Fruit fly (Drosophila melanogaster) whole organism, embryonic: ENCODE measurements around the gene CG13364.

Experiments
- CG10431 ChIP-seq: fragments of 200-800 bp; sonication (Bioruptor generic); optimal IDR thresholded peaks from 3 replicates; lab custom pipeline; 2018; ENCODE audit warnings: missing biosample characterization, mild to moderate bottlenecking, missing genetic modification characterization
- CG10543 ChIP-seq: fragments of 200-800 bp; sonication (Bioruptor generic); optimal IDR thresholded peaks from 3 replicates; lab custom pipeline; 2017; ENCODE audit warnings: missing biosample characterization, mild to moderate bottlenecking, missing genetic modification characterization, moderate library complexity
- CG10979 ChIP-seq: fragments of 200-800 bp; sonication (Bioruptor generic); optimal IDR thresholded peaks from 2 replicates; lab custom pipeline; 2018; ENCODE audit warnings: missing biosample characterization, mild to moderate bottlenecking, missing genetic modification characterization, moderate library complexity
- CG11085 ChIP-seq: fragments of 200-800 bp; sonication (Bioruptor generic); IDR thresholded peaks from 2 replicates; pipeline ENCODE4 v1.3.6; 2022; ENCODE audit warnings: missing biosample characterization, missing genetic modification characterization
- CG11696 ChIP-seq: fragments of 200-800 bp; sonication (Bioruptor generic); IDR thresholded peaks from 2 replicates; pipeline ENCODE4 v1.3.6; 2022; ENCODE audit warnings: missing biosample characterization, missing genetic modification characterization
- CG12071 ChIP-seq: fragments of 200-800 bp; sonication (Bioruptor generic); optimal IDR thresholded peaks from 3 replicates; lab custom pipeline; 2018; ENCODE audit warnings: missing biosample characterization, mild to moderate bottlenecking, missing genetic modification characterization
- CG17385 ChIP-seq: fragments of 200-800 bp; sonication (Bioruptor generic); optimal IDR thresholded peaks from 3 replicates; lab custom pipeline; 2018; ENCODE audit warnings: missing biosample characterization, mild to moderate bottlenecking, missing genetic modification characterization
- CG17829 ChIP-seq: fragments of 200-800 bp; optimal IDR thresholded peaks from 2 replicates; lab custom pipeline; 2019; ENCODE audit warnings: missing biosample characterization, mild to moderate bottlenecking, missing genetic modification characterization, moderate library complexity
- CG2712 ChIP-seq: fragments of 200-800 bp; optimal IDR thresholded peaks from 3 replicates; lab custom pipeline; 2019; ENCODE audit warnings: missing biosample characterization, mild to moderate bottlenecking, missing genetic modification characterization, moderate library complexity
- CG3847 ChIP-seq: fragments of 200-800 bp; sonication (Bioruptor generic); IDR thresholded peaks from 2 replicates; pipeline ENCODE4 v1.3.6; 2022; ENCODE audit warnings: missing biosample characterization, missing genetic modification characterization
- CG4820 ChIP-seq: fragments of 200-800 bp; sonication (Bioruptor generic); optimal IDR thresholded peaks from 3 replicates; lab custom pipeline; 2016; ENCODE audit warnings: missing biosample characterization, missing genetic modification characterization
- CG6272 ChIP-seq: fragments of 200-800 bp; sonication (Bioruptor generic); IDR thresholded peaks from 2 replicates; pipeline ENCODE4 v1.3.6; 2022; ENCODE audit warnings: missing biosample characterization, missing genetic modification characterization
- CG7786 ChIP-seq: fragments of 200-800 bp; sonication (Bioruptor generic); optimal IDR thresholded peaks from 2 replicates; lab custom pipeline; 2016; ENCODE audit warnings: missing biosample characterization, missing genetic modification characterization
- CG9609 ChIP-seq: fragments of 200-800 bp; sonication (Bioruptor generic); optimal IDR thresholded peaks from 3 replicates; lab custom pipeline; 2016; ENCODE audit warnings: missing biosample characterization, missing genetic modification characterization
- CG9727 ChIP-seq: fragments of 200-800 bp; sonication (Bioruptor generic); optimal IDR thresholded peaks from 3 replicates; lab custom pipeline; 2017; ENCODE audit warnings: missing biosample characterization, mild to moderate bottlenecking, missing genetic modification characterization
- CG9797 ChIP-seq: fragments of 200-800 bp; sonication (Bioruptor generic); optimal IDR thresholded peaks from 3 replicates; lab custom pipeline; 2018; ENCODE audit warnings: missing biosample characterization, mild to moderate bottlenecking, missing genetic modification characterization
- D ChIP-seq, 2 experiments: fragments of 200-800 bp in 1 of 2; fragments of >200 bp in 1 of 2; sonication (Bioruptor generic) in 1 of 2; optimal IDR thresholded peaks; 2 replicates in 1 of 2; 3 replicates in 1 of 2; lab custom pipeline; 2017; ENCODE audit warnings: mild to moderate bottlenecking in 1 of 2, missing biosample characterization in 1 of 2, missing genetic modification characterization in 1 of 2, missing genetic modification reagents in 1 of 2
- Dbx ChIP-seq: fragments of 200-800 bp; sonication (Bioruptor generic); IDR thresholded peaks from 3 replicates; pipeline ENCODE4 v1.3.6; 2022; ENCODE audit warnings: missing biosample characterization, missing genetic modification characterization
- Drgx ChIP-seq: fragments of 200-800 bp; sonication (Bioruptor generic); IDR thresholded peaks from 2 replicates; pipeline ENCODE4 v1.3.6; 2022; ENCODE audit warnings: missing biosample characterization, missing genetic modification characterization
- Eip74EF ChIP-seq, 2 experiments: fragments of 200-800 bp in 1 of 2; fragments of >200 bp in 1 of 2; sonication (Bioruptor generic) in 1 of 2; optimal IDR thresholded peaks; 2 replicates each; lab custom pipeline; 2017 to 2019; ENCODE audit warnings: missing biosample characterization in 2 of 2, missing genetic modification characterization in 2 of 2, mild to moderate bottlenecking in 1 of 2, moderate library complexity in 1 of 2
- Elba2 ChIP-seq: fragments of 200-800 bp; sonication (Bioruptor generic); optimal IDR thresholded peaks from 3 replicates; lab custom pipeline; 2016; ENCODE audit warnings: missing biosample characterization, missing genetic modification characterization
- Fer2 ChIP-seq: fragments of 200-800 bp; sonication (Bioruptor generic); optimal IDR thresholded peaks from 2 replicates; lab custom pipeline; 2018; ENCODE audit warnings: missing biosample characterization, mild to moderate bottlenecking, missing genetic modification characterization, moderate library complexity
- Fer3 ChIP-seq: fragments of 200-800 bp; sonication (Bioruptor generic); optimal IDR thresholded peaks from 2 replicates; lab custom pipeline; 2018; ENCODE audit warnings: missing biosample characterization, mild to moderate bottlenecking, missing genetic modification characterization, moderate library complexity
- Hmr ChIP-seq: fragments of 200-800 bp; sonication (Bioruptor generic); optimal IDR thresholded peaks from 3 replicates; lab custom pipeline; 2017; ENCODE audit warnings: mild to moderate bottlenecking, missing biosample characterization, missing genetic modification reagents, missing genetic modification characterization
- Meics ChIP-seq: fragments of 200-800 bp; sonication (Bioruptor generic); optimal IDR thresholded peaks from 2 replicates; lab custom pipeline; 2017; ENCODE audit warnings: missing biosample characterization, mild to moderate bottlenecking, missing genetic modification characterization
- NC2α ChIP-seq: fragments of 200-800 bp; sonication (Bioruptor generic); optimal IDR thresholded peaks from 2 replicates; lab custom pipeline; 2016; ENCODE audit warnings: missing biosample characterization, missing genetic modification characterization
- NFAT ChIP-seq: fragments of 200-800 bp; sonication (Bioruptor generic); IDR thresholded peaks from 2 replicates; pipeline ENCODE4 v1.3.6; 2022; ENCODE audit warnings: missing biosample characterization, missing genetic modification characterization
- PHDP ChIP-seq: fragments of 200-800 bp; sonication (Bioruptor generic); optimal IDR thresholded peaks from 3 replicates; lab custom pipeline; 2018; ENCODE audit warnings: missing biosample characterization, mild to moderate bottlenecking, missing genetic modification characterization, moderate library complexity
- Pdp1 ChIP-seq, 2 experiments: fragments of 200-800 bp; sonication (Bioruptor generic); optimal IDR thresholded peaks; 3 replicates each; lab custom pipeline; 2016; ENCODE audit warnings: missing biosample characterization in 2 of 2, missing genetic modification characterization in 2 of 2, mild to moderate bottlenecking in 1 of 2, moderate library complexity in 1 of 2
- Rx ChIP-seq: fragments of 200-800 bp; sonication (Bioruptor generic); IDR thresholded peaks from 2 replicates; pipeline ENCODE4 v1.3.6; 2022; ENCODE audit warnings: missing biosample characterization, missing genetic modification characterization
- Taf1 ChIP-seq: fragments of 200-800 bp; sonication (Bioruptor generic); IDR thresholded peaks from 2 replicates; pipeline ENCODE4 v1.3.6; 2022; ENCODE audit warnings: missing biosample characterization, missing genetic modification characterization
- Xbp1 ChIP-seq: fragments of 200-800 bp; sonication (Bioruptor generic); optimal IDR thresholded peaks from 3 replicates; lab custom pipeline; 2016; ENCODE audit warnings: missing biosample characterization, mild to moderate bottlenecking, missing genetic modification characterization
- abd-A ChIP-seq: fragments of 200-800 bp; sonication (Bioruptor generic); optimal IDR thresholded peaks from 3 replicates; lab custom pipeline; 2019; ENCODE audit warnings: missing biosample characterization, mild to moderate bottlenecking, missing genetic modification characterization, moderate library complexity
- bcd ChIP-seq: fragments of 200-800 bp; sonication (Bioruptor generic); optimal IDR thresholded peaks from 2 replicates; lab custom pipeline; 2017; ENCODE audit warnings: missing biosample characterization, mild to moderate bottlenecking, missing genetic modification characterization
- bowl ChIP-seq: fragments of 200-800 bp; sonication (Bioruptor generic); IDR thresholded peaks from 2 replicates; pipeline ENCODE4 v1.3.6; 2022; ENCODE audit warnings: missing biosample characterization, missing genetic modification characterization
- chif ChIP-seq, 2 experiments: fragments of 200-800 bp; sonication (Bioruptor generic); optimal IDR thresholded peaks; 3 replicates each; lab custom pipeline; 2016; ENCODE audit warnings: missing biosample characterization in 2 of 2, missing genetic modification characterization in 2 of 2
- corto ChIP-seq: fragments of 200-800 bp; sonication (Bioruptor generic); optimal IDR thresholded peaks from 2 replicates; lab custom pipeline; 2016; ENCODE audit warnings: missing biosample characterization, mild to moderate bottlenecking, missing genetic modification characterization, moderate library complexity
- emc ChIP-seq: fragments of 200-800 bp; sonication (Bioruptor generic); optimal IDR thresholded peaks from 2 replicates; lab custom pipeline; 2016; ENCODE audit warnings: missing biosample characterization, missing genetic modification characterization
- en ChIP-seq: fragments of 200-800 bp; sonication (Bioruptor generic); optimal IDR thresholded peaks from 2 replicates; lab custom pipeline; 2016; ENCODE audit warnings: missing biosample characterization, missing genetic modification characterization
- gcm2 ChIP-seq: fragments of 200-800 bp; sonication (Bioruptor generic); optimal IDR thresholded peaks from 2 replicates; lab custom pipeline; 2016; ENCODE audit warnings: missing biosample characterization, missing genetic modification characterization
- hth ChIP-seq: fragments of >200 bp; optimal IDR thresholded peaks from 2 replicates; lab custom pipeline; 2017; ENCODE audit warnings: inconsistent platforms
- lbe ChIP-seq: fragments of 200-800 bp; sonication (Bioruptor generic); optimal IDR thresholded peaks from 2 replicates; lab custom pipeline; 2016; ENCODE audit warnings: missing biosample characterization, mild to moderate bottlenecking, missing genetic modification characterization
- lmd ChIP-seq: fragments of 200-800 bp; sonication (Bioruptor generic); IDR thresholded peaks from 2 replicates; pipeline ENCODE4 v1.3.6; 2022; ENCODE audit warnings: missing biosample characterization, missing genetic modification characterization
- mirr ChIP-seq: fragments of 200-800 bp; sonication (Bioruptor generic); optimal IDR thresholded peaks from 3 replicates; lab custom pipeline; 2018; ENCODE audit warnings: missing biosample characterization, mild to moderate bottlenecking, missing genetic modification characterization
- onecut ChIP-seq: fragments of 200-800 bp; sonication (Bioruptor generic); IDR thresholded peaks from 2 replicates; pipeline ENCODE4 v1.3.6; 2022; ENCODE audit warnings: missing biosample characterization, missing genetic modification characterization
- phol ChIP-seq: fragments of 200-800 bp; sonication (Bioruptor generic); optimal IDR thresholded peaks from 3 replicates; lab custom pipeline; 2018; ENCODE audit warnings: missing biosample characterization, mild to moderate bottlenecking, missing genetic modification characterization, moderate library complexity
- pnt ChIP-seq: fragments of 200-800 bp; sonication (Bioruptor generic); optimal IDR thresholded peaks from 3 replicates; lab custom pipeline; 2016; ENCODE audit warnings: missing biosample characterization, missing genetic modification characterization
- slou ChIP-seq: fragments of 200-800 bp; sonication (Bioruptor generic); optimal IDR thresholded peaks from 3 replicates; lab custom pipeline; 2016; ENCODE audit warnings: missing biosample characterization, missing genetic modification characterization
- wdn ChIP-seq: fragments of 200-800 bp; sonication (Bioruptor generic); IDR thresholded peaks from 2 replicates; pipeline ENCODE4 v1.3.6; 2022; ENCODE audit warnings: missing biosample characterization, missing genetic modification characterization
- wek ChIP-seq: fragments of 200-800 bp; sonication (Bioruptor generic); optimal IDR thresholded peaks from 3 replicates; lab custom pipeline; 2018; ENCODE audit warnings: missing biosample characterization, mild to moderate bottlenecking, missing genetic modification characterization, moderate library complexity
- yki ChIP-seq: fragments of >200 bp; optimal IDR thresholded peaks from 3 replicates; lab custom pipeline; 2018

The CG13364 gene

dm6 chrX:621132-621555, 3.9 kb downstream of the CG13364 start, which contains the start of the genes CG13365 and Vsp37A (continued):
- TF ChIP-seq Xbp1 (GFP tag; lab: Kevin White, UChicago) (peak; percentile 50), CG12071 (GFP tag; lab: Kevin White, UChicago) (no peak), CG6272 (GFP tag; lab: Robert Waterston, UW) (no peak), Fer3 (tag; lab: Kevin White, UChicago) (peak; percentile 39), emc (peak; percentile 3), bcd (peak; percentile 39), gcm2 (GFP tag; lab: Kevin White, UChicago) (no peak), lmd (GFP tag; lab: Robert Waterston, UW) (no peak), PHDP (tag; lab: Kevin White, UChicago) (no peak), Meics (peak; percentile 44), hth (lab: Kevin White, UChicago) (no peak), Pdp1 (GFP tag; optimal IDR thresholded peaks at IDR 0.05; lab: Kevin White, UChicago) (peak; percentile 36 to 98), CG11696 (GFP tag; lab: Robert Waterston, UW) (no peak), wdn (GFP tag; lab: Robert Waterston, UW) (no peak), wek (peak; percentile 25), Elba2 (GFP tag; lab: Kevin White, UChicago) (no peak), bowl (GFP tag; lab: Robert Waterston, UW) (no peak), yki (lab: Kevin White, UChicago) (no peak), pnt (peak; percentile 36), CG2712 (tag; lab: Kevin White, UChicago) (peak; percentile 38), onecut (GFP tag; lab: Robert Waterston, UW) (no peak), Fer2 (no peak), Hmr (peak; percentile 47), CG10431 (GFP tag; lab: Kevin White, UChicago) (no peak), CG10543 (peak; percentile 65), CG9609 (GFP tag; lab: Kevin White, UChicago) (peak; percentile 22), CG9727 (GFP tag; lab: Kevin White, UChicago) (peak; percentile 57), NFAT (GFP tag; lab: Robert Waterston, UW) (no peak), mirr (GFP tag; lab: Kevin White, UChicago) (no peak), Drgx (no peak), CG9797 (peak; percentile 41), phol (tag; lab: Kevin White, UChicago) (peak; percentile 50), corto (GFP tag; lab: Kevin White, UChicago) (no peak), CG4820 (peak; percentile 15), Rx (GFP tag; lab: Robert Waterston, UW) (no peak), chif (GFP tag; optimal IDR thresholded peaks at IDR 0.05; lab: Kevin White, UChicago) (peak; percentile 21 to 31), slou (GFP tag; lab: Kevin White, UChicago) (peak; percentile 7), CG3847 (GFP tag; lab: Robert Waterston, UW) (peak; percentile 65), abd-A (tag; lab: Kevin White, UChicago) (no peak), CG17829 (tag; lab: Kevin White, UChicago) (peak; percentile 86), D (optimal IDR thresholded peaks at IDR 0.05; lab: Kevin White, UChicago) (no peak), D (GFP tag; optimal IDR thresholded peaks at IDR 0.05; lab: Kevin White, UChicago) (peak; percentile 11), CG7786 (GFP tag; lab: Kevin White, UChicago) (peak; percentile 52), Dbx (GFP tag; lab: Robert Waterston, UW) (0 out of 3 replicates have a peak, but pooled peaks have one; percentile 40), en (GFP tag; lab: Kevin White, UChicago) (no peak), Taf1 (GFP tag; lab: Robert Waterston, UW) (no peak), CG10979 (tag; lab: Kevin White, UChicago) (peak; percentile 18), CG17385 (GFP tag; lab: Kevin White, UChicago) (peak; percentile 31), Eip74EF (GFP tag; optimal IDR thresholded peaks at IDR 0.05; lab: Kevin White, UChicago) (no peak), lbe (GFP tag; lab: Kevin White, UChicago) (no peak), CG11085 (GFP tag; lab: Robert Waterston, UW) (peak; percentile 60; the same call in 1 of the 2 replicates), NC2α (no peak)
